Fruit fly (Drosophila melanogaster): ENCODE measurements around the gene CG14607.

Gene CG14607

DNA sequence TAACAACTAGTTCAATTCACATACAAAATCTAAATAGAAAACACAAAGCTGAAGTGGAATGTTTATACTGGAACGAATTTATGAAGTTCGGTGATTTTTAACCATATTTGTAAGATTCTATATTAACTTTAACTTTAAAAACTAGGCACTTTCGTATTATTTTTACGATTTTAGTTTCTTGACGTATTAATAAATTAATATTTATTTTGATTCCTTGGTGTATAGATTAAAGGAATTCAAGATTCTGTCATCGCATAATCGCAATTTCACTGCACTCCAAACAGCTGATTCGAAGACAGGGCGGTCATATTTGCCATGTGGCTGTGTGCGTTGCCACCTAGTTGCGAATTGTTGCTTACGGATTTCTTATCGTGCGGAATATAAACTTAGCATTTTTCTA is 7.9 kb downstream of the CG14607 start, which contains the start of the genes CG1227 and Dtwd2 (continued):
- TF ChIP-seq CrebB (tag; optimal IDR thresholded peaks at IDR 0.05) = peak; percentile 93
- TF ChIP-seq CG18619 (GFP tag; optimal IDR thresholded peaks at IDR 0.05) = peak; percentile 87
- TF ChIP-seq jing (GFP tag; optimal IDR thresholded peaks at IDR 0.05) = peak; percentile 50
- peak in 1 of 3 experiments; percentile 88 for TF ChIP-seq lola (GFP tag; optimal IDR thresholded peaks at IDR 0.05)
- peak; percentile 75 for TF ChIP-seq CG18011 (GFP tag; optimal IDR thresholded peaks at IDR 0.05)
- peak; percentile 93 for TF ChIP-seq CG11695 (GFP tag; IDR thresholded peaks at IDR 0.05)
- peak; percentile 76 for TF ChIP-seq MTF-1 (GFP tag; optimal IDR thresholded peaks at IDR 0.05; ENCODE audit: borderline replicate concordance)
- TF ChIP-seq CG12071 (GFP tag; optimal IDR thresholded peaks at IDR 0.05) = no peak
- no peak for TF ChIP-seq HmgD (GFP tag; optimal IDR thresholded peaks at IDR 0.05)
- peak; percentile 30 for TF ChIP-seq tx (GFP tag; optimal IDR thresholded peaks at IDR 0.05)
- peak; percentile 96 for TF ChIP-seq CG8924 (tag; optimal IDR thresholded peaks at IDR 0.05)
- TF ChIP-seq CG34376 (GFP tag; optimal IDR thresholded peaks at IDR 0.05) = peak; percentile 93
- peak; percentile 43 for TF ChIP-seq CG16863 (GFP tag; optimal IDR thresholded peaks at IDR 0.05)
- no peak for TF ChIP-seq sna (GFP tag; IDR thresholded peaks at IDR 0.05; ENCODE audit: partially characterized antibody)
- TF ChIP-seq CG9932 (GFP tag; IDR thresholded peaks at IDR 0.05) = peak; percentile 89
- TF ChIP-seq CG1233 (GFP tag; optimal IDR thresholded peaks at IDR 0.05) = peak; percentile 87
- peak; percentile 28 for TF ChIP-seq CG9609 (GFP tag; optimal IDR thresholded peaks at IDR 0.05)
- no peak; the same call in 1 of the 3 replicates for TF ChIP-seq CG17361 (GFP tag; IDR thresholded peaks at IDR 0.05)
- TF ChIP-seq hkb (optimal IDR thresholded peaks at IDR 0.05) = no peak
- TF ChIP-seq hkb (GFP tag; IDR thresholded peaks at IDR 0.05) = peak; percentile 91
- TF ChIP-seq CG10462 (GFP tag; optimal IDR thresholded peaks at IDR 0.05) = peak; percentile 75
- peak; percentile 74 for TF ChIP-seq exex (tag; optimal IDR thresholded peaks at IDR 0.05)
- TF ChIP-seq CG5953 (GFP tag; IDR thresholded peaks at IDR 0.05) = peak; percentile 78
- peak; percentile 62; the same call in 1 of the 2 replicates for TF ChIP-seq CG1024 (GFP tag; IDR thresholded peaks at IDR 0.05)
- TF ChIP-seq CG3726 (GFP tag; IDR thresholded peaks at IDR 0.05) = peak; percentile 71; the same call in 2 of the 3 replicates
- no peak for TF ChIP-seq CG4854 (GFP tag; optimal IDR thresholded peaks at IDR 0.05)
- TF ChIP-seq al (GFP tag; IDR thresholded peaks at IDR 0.05) = peak; percentile 88
- TF ChIP-seq bcd (GFP tag; optimal IDR thresholded peaks at IDR 0.05) = peak; percentile 85
- TF ChIP-seq Fer1 (GFP tag; optimal IDR thresholded peaks at IDR 0.05) = no peak
- peak in 1 of 2 experiments; percentile 95 for TF ChIP-seq bsh (GFP tag; optimal IDR thresholded peaks at IDR 0.05)
- TF ChIP-seq ttk (GFP tag; IDR thresholded peaks at IDR 0.05) = peak; percentile 91
- no peak for TF ChIP-seq Hr39 (optimal IDR thresholded peaks at IDR 0.05)
- peak; percentile 92 for TF ChIP-seq D19A (tag; optimal IDR thresholded peaks at IDR 0.05)
- peak; percentile 88 for TF ChIP-seq Blimp-1 (GFP tag; optimal IDR thresholded peaks at IDR 0.05)
- no peak for TF ChIP-seq CG13894 (tag; optimal IDR thresholded peaks at IDR 0.05)
- peak; percentile 90 for TF ChIP-seq dmrt11E (tag; optimal IDR thresholded peaks at IDR 0.05)
- peak; percentile 48 for TF ChIP-seq chn (GFP tag; optimal IDR thresholded peaks at IDR 0.05)
- TF ChIP-seq Ssrp (tag; optimal IDR thresholded peaks at IDR 0.05) = peak; percentile 92
- TF ChIP-seq CG7987 (GFP tag; optimal IDR thresholded peaks at IDR 0.05) = no peak
- peak; percentile 12 for TF ChIP-seq CG33213 (GFP tag; optimal IDR thresholded peaks at IDR 0.05)
- no peak for TF ChIP-seq lov (optimal IDR thresholded peaks at IDR 0.05)
- peak; percentile 84; the same call in 2 of the 3 replicates for TF ChIP-seq lov (GFP tag; IDR thresholded peaks at IDR 0.05)
- peak; percentile 75 for TF ChIP-seq E2f2 (GFP tag; IDR thresholded peaks at IDR 0.05)
- peak; percentile 97 for TF ChIP-seq CG2678 (tag; optimal IDR thresholded peaks at IDR 0.05)
- peak; percentile 79 for TF ChIP-seq az2 (GFP tag; optimal IDR thresholded peaks at IDR 0.05)
- TF ChIP-seq CG6654 (GFP tag; optimal IDR thresholded peaks at IDR 0.05) = peak; percentile 33
- TF ChIP-seq sqz (GFP tag; optimal IDR thresholded peaks at IDR 0.05) = no peak
- TF ChIP-seq kni (GFP tag; optimal IDR thresholded peaks at IDR 0.05) = no peak
- no peak for TF ChIP-seq ham (GFP tag; IDR thresholded peaks at IDR 0.05)
- no peak for TF ChIP-seq Lpt (GFP tag; optimal IDR thresholded peaks at IDR 0.05)
- peak; percentile 92 for TF ChIP-seq Hmr (GFP tag; optimal IDR thresholded peaks at IDR 0.05)
